Worm (Caenorhabditis elegans): ENCODE results near the gene mars-1.

The mars-1 gene

ce11 chrIV:11620909-11621308, 14.4 kb downstream of the mars-1 start, which contains the start of gene dsl-5:
Gene dsl-5 (minus strand): TSS chrIV:11621009.
- no peak for TF ChIP-seq mxl-2 (GFP tag; conservative IDR thresholded peaks at IDR 0.05)

ce11 chrIV:11616543-11616942, 18.7 kb downstream of the mars-1 start:
- TF ChIP-seq egl-43 (GFP tag; IDR thresholded peaks at IDR 0.05) (peak; percentile 63; the same call in 1 of the 2 replicates), set-16 (GFP tag; IDR thresholded peaks at IDR 0.05) (peak; percentile 97), mxl-2 (GFP tag; conservative IDR thresholded peaks at IDR 0.05) (peak; percentile 60; the same call in 1 of the 2 replicates)

- TF ChIP-seq ZK546.5 (tag; optimal IDR thresholded peaks at IDR 0.05) (no peak), hlh-30 (tag; optimal IDR thresholded peaks at IDR 0.05; ENCODE audit: insufficient read depth) (peak; percentile 82), mxl-3 (GFP tag; optimal IDR thresholded peaks at IDR 0.05) (peak; percentile 78), mep-1 (tag; optimal IDR thresholded peaks at IDR 0.05) (peak; percentile 76), jun-1 (tag; optimal IDR thresholded peaks at IDR 0.05) (no peak), daf-16 (GFP tag; optimal IDR thresholded peaks at IDR 0.05) (no peak), daf-16 (tag; optimal IDR thresholded peaks at IDR 0.05) (peak; percentile 57), T20F7.1 (GFP tag; optimal IDR thresholded peaks at IDR 0.05) (peak; percentile 3), unc-130 (GFP tag; optimal IDR thresholded peaks at IDR 0.05) (peak; percentile 59), hlh-11 (tag; optimal IDR thresholded peaks at IDR 0.05) (peak; percentile 44), nhr-77 (tag; optimal IDR thresholded peaks at IDR 0.05) (peak; percentile 27), dve-1 (tag; optimal IDR thresholded peaks at IDR 0.05; ENCODE audit: insufficient read depth) (peak; percentile 74), hmg-1.1 (GFP tag; IDR thresholded peaks at IDR 0.05) (no peak), pha-4 (GFP tag; IDR thresholded peaks at IDR 0.05) (no peak), pha-4 (tag; optimal IDR thresholded peaks at IDR 0.05) (peak; percentile 51), mes-2 (tag; optimal IDR thresholded peaks at IDR 0.05; ENCODE audit: poor library complexity, severe bottlenecking) (peak; percentile 83), vab-7 (GFP tag; IDR thresholded peaks at IDR 0.05) (no peak), lin-38 (GFP tag; IDR thresholded peaks at IDR 0.05) (peak; percentile 51), nhr-28 (tag; optimal IDR thresholded peaks at IDR 0.05) (peak; percentile 31), nhr-41 (GFP tag; IDR thresholded peaks at IDR 0.05) (no peak), dpl-1 (GFP tag; optimal IDR thresholded peaks at IDR 0.05) (peak; percentile 46), lsy-2 (tag; optimal IDR thresholded peaks at IDR 0.05) (peak in 1 of 2 experiments; percentile 72), hif-1 (tag; optimal IDR thresholded peaks at IDR 0.05) (peak in 1 of 2 experiments; percentile 2), D1046.2 (GFP tag; IDR thresholded peaks at IDR 0.05) (no peak), ceh-82 (tag; optimal IDR thresholded peaks at IDR 0.05) (no peak), mdl-1 (tag; optimal IDR thresholded peaks at IDR 0.05) (peak in 1 of 2 experiments; percentile 77), rbr-2 (tag; optimal IDR thresholded peaks at IDR 0.05) (peak; percentile 15), nhr-6 (tag; optimal IDR thresholded peaks at IDR 0.05) (peak; percentile 31)
These were observed 30.4 kb downstream of the mars-1 start, which contains the start of the genes ragc-1 and Y24F12A.1 for ce11 chrIV:11604909-11605308. Gene ragc-1 (minus strand): TSS chrIV:11604933. Gene Y24F12A.1 (plus strand): TSS chrIV:11605254.

- TF ChIP-seq aha-1 (tag) (peak; percentile 13), unc-62 (GFP tag; optimal IDR thresholded peaks at IDR 0.05 in 1 of 2) (peak in 1 of 2 experiments; percentile 96), unc-62 (tag; optimal IDR thresholded peaks at IDR 0.05) (no peak), daf-16 (GFP tag; optimal IDR thresholded peaks at IDR 0.05) (no peak), daf-16 (tag; optimal IDR thresholded peaks at IDR 0.05) (peak; percentile 21), dve-1 (tag; optimal IDR thresholded peaks at IDR 0.05; ENCODE audit: insufficient read depth) (no peak), snpc-1.2 (GFP tag; IDR thresholded peaks at IDR 0.05) (peak; percentile 40; the same call in 1 of the 2 replicates), egl-27 (tag; optimal IDR thresholded peaks at IDR 0.05) (no peak), F49E8.2 (tag; optimal IDR thresholded peaks at IDR 0.05; ENCODE audit: borderline replicate concordance) (peak; percentile 6), pha-4 (GFP tag; IDR thresholded peaks at IDR 0.05) (no peak), pha-4 (tag; optimal IDR thresholded peaks at IDR 0.05) (no peak), lin-38 (GFP tag; IDR thresholded peaks at IDR 0.05) (peak; percentile 47), vab-7 (GFP tag; IDR thresholded peaks at IDR 0.05) (no peak), fos-1 (tag; optimal IDR thresholded peaks at IDR 0.05) (no peak)
These were observed 31.9 kb downstream of the mars-1 start for ce11 chrIV:11603265-11603840.

Measured in whole organism, L4 larva.